Worm (Caenorhabditis elegans) whole organism, L4/young adult: ENCODE results near the gene acdh-13.

Experiments used
- W03F9.2 ChIP-seq: fragments of 150-350 bp; optimal IDR thresholded peaks from 2 replicates; lab custom pipeline; 2014; ENCODE audit warnings: missing biosample characterization, missing genetic modification characterization
- him-1 ChIP-seq: sonication (generic microtip); optimal IDR thresholded peaks from 2 replicates; lab custom pipeline; 2016; ENCODE audit warnings: missing genotype, missing genetic modification reagents, missing genetic modification characterization, missing compliant biosample characterization

ce11 chrIV:8461177-8461576, 37.4 kb downstream of the acdh-13 start:
- no peak for TF ChIP-seq him-1 (tag; lab: Kevin White, UChicago)
- no peak for TF ChIP-seq W03F9.2
